Fruit fly (Drosophila melanogaster) whole organism, adult: Measurements from ENCODE around the gene CG32686.

Experiments
- CG11617 ChIP-seq: fragments of 200-800 bp; sonication (Bioruptor generic); optimal IDR thresholded peaks from 2 replicates; lab custom pipeline; 2017; ENCODE audit warnings: mild to moderate bottlenecking, missing biosample characterization, missing genetic modification reagents, missing genetic modification characterization
- CG12768 ChIP-seq: fragments of 200-800 bp; sonication (Bioruptor generic); optimal IDR thresholded peaks from 2 replicates; lab custom pipeline; 2017; ENCODE audit warnings: missing biosample characterization, missing genetic modification characterization, mild to moderate bottlenecking, moderate library complexity, missing genetic modification reagents
- CG14711 ChIP-seq: fragments of 200-800 bp; sonication (Bioruptor generic); optimal IDR thresholded peaks from 2 replicates; lab custom pipeline; 2018; ENCODE audit warnings: missing biosample characterization, mild to moderate bottlenecking, missing genetic modification characterization, moderate library complexity
- CG33017 ChIP-seq: fragments of 200-800 bp; sonication (Bioruptor generic); optimal IDR thresholded peaks from 2 replicates; lab custom pipeline; 2018; ENCODE audit warnings: missing biosample characterization, mild to moderate bottlenecking, missing genetic modification characterization, moderate library complexity
- CG5204 ChIP-seq: fragments of 200-800 bp; sonication (Bioruptor generic); optimal IDR thresholded peaks from 2 replicates; lab custom pipeline; 2016; ENCODE audit warnings: missing biosample characterization, missing genetic modification characterization
- CG7045 ChIP-seq: fragments of 200-800 bp; sonication (Bioruptor generic); optimal IDR thresholded peaks from 2 replicates; lab custom pipeline; 2017; ENCODE audit warnings: missing biosample characterization, mild to moderate bottlenecking, missing genetic modification characterization
- CG7101 ChIP-seq: fragments of 200-800 bp; sonication (Bioruptor generic); optimal IDR thresholded peaks from 2 replicates; lab custom pipeline; 2018; ENCODE audit warnings: missing biosample characterization, mild to moderate bottlenecking, missing genetic modification characterization, moderate library complexity
- Hr96 ChIP-seq: fragments of 200-800 bp; sonication (Bioruptor generic); optimal IDR thresholded peaks from 2 replicates; lab custom pipeline; 2016; ENCODE audit warnings: missing biosample characterization, missing genetic modification characterization
- kay ChIP-seq: fragments of 200-800 bp; sonication (Bioruptor generic); peaks from one replicate; lab custom pipeline; 2016; ENCODE audit warnings: missing biosample characterization, missing genetic modification characterization, borderline replicate concordance
- ovo ChIP-seq: fragments of 200-800 bp; sonication (Bioruptor generic); optimal IDR thresholded peaks from 2 replicates; lab custom pipeline; 2016; ENCODE audit warnings: missing biosample characterization, missing genetic modification characterization
- tj ChIP-seq: fragments of 200-800 bp; sonication (Bioruptor generic); optimal IDR thresholded peaks from 3 replicates; lab custom pipeline; 2017; ENCODE audit warnings: missing biosample characterization, mild to moderate bottlenecking, missing genetic modification characterization, moderate library complexity

DNA sequence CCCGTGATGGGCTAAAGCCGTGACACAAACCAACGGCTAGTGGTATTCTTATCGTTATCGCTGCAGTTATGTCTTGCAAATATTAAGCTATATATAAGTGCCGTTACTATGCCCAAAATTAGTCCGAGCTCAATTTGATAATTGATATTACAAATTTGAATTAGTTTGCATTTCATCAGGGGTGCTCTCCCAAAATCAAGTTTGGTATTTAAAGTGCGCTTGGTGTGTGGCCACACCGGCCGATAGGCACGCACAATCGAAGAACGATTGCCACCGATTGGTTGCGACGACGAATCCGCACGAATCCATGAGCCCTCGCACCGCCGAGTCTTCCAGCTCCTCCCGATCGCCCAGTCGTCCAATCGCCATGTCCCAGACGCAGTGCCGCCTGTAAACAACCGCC lies 7.3 kb downstream of the CG32686 start, which contains the start of gene CG17841:
- TF ChIP-seq CG5204 (no peak), CG7101 (tag; lab: Kevin White, UChicago) (peak; percentile 2), CG11617 (GFP tag; lab: Kevin White, UChicago) (no peak), CG12768 (GFP tag; lab: Kevin White, UChicago) (no peak), tj (GFP tag; lab: Kevin White, UChicago) (no peak), CG14711 (tag; lab: Kevin White, UChicago) (no peak), Hr96 (GFP tag; lab: Kevin White, UChicago) (no peak), CG33017 (tag; lab: Kevin White, UChicago) (no peak), CG7045 (no peak), ovo (GFP tag; lab: Kevin White, UChicago) (no peak), kay (no peak)
